Fruit fly (Drosophila melanogaster) whole organism: ENCODE results near the gene CG31886.

ENCODE experiments used
- CG8478 ChIP-seq: fragments of >200 bp; optimal IDR thresholded peaks from 2 replicates; lab custom pipeline; 2018; ENCODE audit warnings: inconsistent platforms
- Dll ChIP-seq: fragments of >200 bp; optimal IDR thresholded peaks from 2 replicates; lab custom pipeline; 2017
- EcR ChIP-seq, 2 experiments: fragments of >200 bp; optimal IDR thresholded peaks; 2 replicates each; lab custom pipeline; 2017; ENCODE audit warnings: missing biosample characterization in 2 of 2, missing genetic modification characterization in 2 of 2, missing genetic modification reagents in 2 of 2
- pan ChIP-seq: fragments of >200 bp; optimal IDR thresholded peaks from 2 replicates; lab custom pipeline; 2017
- psq ChIP-seq: fragments of >200 bp; optimal IDR thresholded peaks from 2 replicates; lab custom pipeline; 2017
- usp ChIP-seq: fragments of >200 bp; optimal IDR thresholded peaks from 2 replicates; lab custom pipeline; 2017; ENCODE audit warnings: missing biosample characterization, missing genetic modification characterization, mixed read lengths

CG31886 gene

DNA sequence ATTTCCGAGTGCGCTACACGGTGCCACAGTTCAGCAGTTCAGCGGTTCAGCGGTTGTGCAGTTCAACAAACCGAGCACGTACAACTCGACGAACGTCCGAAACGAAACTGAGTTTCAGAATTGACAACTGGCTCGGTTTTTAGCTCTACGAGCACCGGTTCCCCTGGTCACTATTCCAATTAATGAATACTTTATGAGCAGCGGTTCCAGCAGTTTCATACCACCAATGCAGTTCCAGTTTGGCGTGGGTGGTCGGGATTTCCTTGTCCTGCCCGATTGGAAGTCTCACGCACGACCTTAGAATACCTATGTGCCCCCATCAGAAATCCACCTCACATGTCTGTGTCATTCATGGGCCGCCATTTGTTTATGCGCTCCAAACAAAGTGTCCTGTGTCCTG lies 16.5 kb upstream of the CG31886 start, which contains the start of gene CG9541:
CG9541 (minus strand) TSS at position 101 of the 400 bp plus-strand sequence.
- TF ChIP-seq pan (lab: Kevin White, UChicago) = no peak
- no peak for TF ChIP-seq Dll (lab: Kevin White, UChicago)

DNA sequence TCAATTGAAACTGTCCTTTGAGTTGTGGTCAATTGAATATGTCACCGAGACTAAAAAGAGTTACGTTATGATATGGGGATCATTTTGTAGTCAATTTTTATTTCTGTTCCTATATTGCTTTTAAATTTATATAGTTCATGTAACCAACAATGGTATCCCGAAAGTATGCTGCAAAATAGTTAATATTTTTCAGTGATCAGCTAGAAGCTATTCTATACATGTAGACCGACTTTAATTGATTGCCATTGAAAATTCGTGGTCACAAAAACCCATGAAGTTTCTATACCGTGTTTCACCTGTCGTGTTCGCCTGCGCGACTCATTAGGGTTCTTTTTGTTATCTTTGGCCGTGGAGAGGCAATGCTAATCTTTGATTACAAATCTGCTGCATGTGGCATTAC lies 15.7 kb upstream of the CG31886 start:
- TF ChIP-seq EcR (GFP tag; optimal IDR thresholded peaks at IDR 0.05; lab: Kevin White, UChicago) (no peak), usp (no peak), CG8478 (lab: Kevin White, UChicago) (no peak), psq (lab: Kevin White, UChicago) (no peak), pan (lab: Kevin White, UChicago) (no peak), Dll (lab: Kevin White, UChicago) (no peak)

DNA sequence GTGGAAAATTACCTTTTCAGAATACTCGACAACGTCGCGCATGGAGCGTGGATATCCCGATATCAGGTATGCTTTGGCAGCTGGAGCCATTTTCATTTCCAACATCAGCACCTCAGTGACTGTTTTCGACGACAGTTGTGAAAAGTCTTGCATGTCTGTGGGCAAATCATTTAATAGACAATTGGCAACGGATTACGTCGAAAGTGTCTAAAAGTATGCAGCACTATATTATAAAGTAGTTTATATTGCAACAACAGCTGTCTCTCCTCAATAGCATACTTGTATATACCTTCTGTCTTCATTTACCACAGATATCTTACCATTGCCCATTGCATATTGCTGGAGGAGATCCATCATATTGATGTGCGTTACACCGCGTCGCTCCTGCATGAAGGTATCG lies 14.1 kb upstream of the CG31886 start:
- no peak for TF ChIP-seq pan (lab: Kevin White, UChicago)
- no peak for TF ChIP-seq Dll (lab: Kevin White, UChicago)
- no peak for TF ChIP-seq psq (lab: Kevin White, UChicago)
- TF ChIP-seq CG8478 (lab: Kevin White, UChicago) = no peak
- TF ChIP-seq EcR (GFP tag; optimal IDR thresholded peaks at IDR 0.05; lab: Kevin White, UChicago) = no peak
- no peak for TF ChIP-seq usp

DNA sequence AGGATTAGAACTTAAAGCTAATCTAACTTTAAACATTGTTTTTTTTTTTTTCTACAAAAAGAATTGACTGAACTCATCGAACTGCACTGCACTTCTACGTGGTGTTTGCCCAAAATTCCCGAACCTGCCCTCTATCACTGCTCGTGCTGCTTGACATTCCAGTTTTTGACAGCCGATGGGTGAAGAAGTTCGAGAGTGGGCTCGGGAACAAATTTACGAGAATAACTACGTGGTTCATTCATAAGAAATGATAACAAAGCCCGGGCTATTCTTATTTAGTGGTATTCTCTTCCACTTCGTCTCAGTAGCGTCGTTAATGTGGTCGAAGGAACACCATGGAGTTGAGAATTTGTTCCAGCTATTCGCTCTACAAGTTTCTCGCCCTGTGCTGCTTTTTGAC lies 8.4 kb upstream of the CG31886 start, which contains the start of gene CG18088:
CG18088 (plus strand) TSS at position 301 of the 400 bp plus-strand sequence.
- TF ChIP-seq EcR (GFP tag; optimal IDR thresholded peaks at IDR 0.05; lab: Kevin White, UChicago) (no peak), psq (lab: Kevin White, UChicago) (no peak), usp (no peak), Dll (lab: Kevin White, UChicago) (no peak), pan (lab: Kevin White, UChicago) (no peak), CG8478 (lab: Kevin White, UChicago) (no peak)

DNA sequence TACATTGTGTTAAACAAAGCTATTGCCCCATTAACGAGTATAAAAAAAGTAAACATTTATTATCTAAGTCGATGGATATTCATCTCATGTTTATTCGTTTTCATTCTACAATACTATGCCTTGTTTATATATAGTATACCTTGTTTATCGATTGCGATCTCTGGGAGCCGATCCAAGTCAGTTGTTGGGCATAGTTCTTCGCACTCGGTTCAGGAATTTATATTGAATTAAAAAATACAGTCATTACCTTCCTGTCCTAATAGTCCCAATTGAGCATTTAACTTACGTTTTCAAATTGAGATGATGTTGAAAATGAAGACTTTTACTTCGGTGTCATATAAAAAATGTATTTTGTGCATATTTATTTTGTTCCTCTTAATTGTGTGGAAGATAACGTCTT lies 5.8 kb upstream of the CG31886 start, which contains the start of gene CG32984:
CG32984 (plus strand) TSS at position 301 of the 400 bp plus-strand sequence.
- no peak for TF ChIP-seq psq (lab: Kevin White, UChicago)
- no peak for TF ChIP-seq Dll (lab: Kevin White, UChicago)
- no peak for TF ChIP-seq EcR (GFP tag; optimal IDR thresholded peaks at IDR 0.05; lab: Kevin White, UChicago)
- no peak for TF ChIP-seq usp
- no peak for TF ChIP-seq pan (lab: Kevin White, UChicago)
- no peak for TF ChIP-seq CG8478 (lab: Kevin White, UChicago)

DNA sequence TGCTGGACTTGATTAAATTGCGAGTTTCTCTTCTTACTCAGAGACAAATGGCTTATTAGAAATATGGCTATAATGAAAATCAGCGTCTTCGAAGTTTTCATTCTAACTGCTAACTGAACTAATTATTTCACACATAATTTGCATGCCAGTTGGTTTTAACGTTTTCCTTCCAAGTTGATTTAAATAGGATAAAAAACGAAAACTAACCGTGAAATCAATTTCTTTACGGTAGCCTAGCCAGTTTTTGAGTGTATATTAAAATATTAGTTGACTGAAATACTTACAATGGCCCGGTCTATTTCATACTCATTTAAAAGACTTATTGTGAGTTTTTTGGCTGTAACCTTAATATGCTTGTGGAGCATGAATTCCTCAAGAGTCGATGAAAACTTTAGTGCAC lies 3.4 kb upstream of the CG31886 start, which contains the start of the genes CG9525 and CG32985:
CG9525 (minus strand) TSS at position 101 of the 400 bp plus-strand sequence.
CG32985 (plus strand) TSS at position 280 of the 400 bp plus-strand sequence.
- no peak for TF ChIP-seq pan (lab: Kevin White, UChicago)
- no peak for TF ChIP-seq psq (lab: Kevin White, UChicago)

DNA sequence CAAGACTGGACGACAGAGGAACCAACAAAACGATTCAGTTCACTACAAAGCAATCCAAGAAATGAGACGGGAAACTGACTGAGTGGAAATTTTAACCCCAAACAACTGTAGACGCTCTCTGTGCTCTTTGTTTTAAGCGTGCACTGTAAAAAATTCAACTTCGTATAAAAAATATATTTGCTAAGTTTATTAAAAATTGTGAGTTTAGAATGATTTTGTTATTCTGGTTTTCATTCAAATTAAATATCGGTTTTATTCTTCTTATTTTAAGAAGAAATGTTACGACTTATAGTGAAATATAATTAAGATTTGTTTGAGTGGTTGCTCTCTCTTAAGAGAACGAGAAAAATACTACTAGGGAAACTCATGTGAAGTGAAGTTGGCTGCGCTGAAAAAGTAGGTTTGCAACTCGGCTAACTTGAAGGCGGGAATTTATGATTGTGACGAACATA lies 779 bp downstream of the CG31886 start:
- TF ChIP-seq Dll (lab: Kevin White, UChicago) (no peak), psq (lab: Kevin White, UChicago) (no peak), CG8478 (lab: Kevin White, UChicago) (no peak), usp (no peak), pan (lab: Kevin White, UChicago) (no peak), EcR (GFP tag; optimal IDR thresholded peaks at IDR 0.05; lab: Kevin White, UChicago) (no peak)

DNA sequence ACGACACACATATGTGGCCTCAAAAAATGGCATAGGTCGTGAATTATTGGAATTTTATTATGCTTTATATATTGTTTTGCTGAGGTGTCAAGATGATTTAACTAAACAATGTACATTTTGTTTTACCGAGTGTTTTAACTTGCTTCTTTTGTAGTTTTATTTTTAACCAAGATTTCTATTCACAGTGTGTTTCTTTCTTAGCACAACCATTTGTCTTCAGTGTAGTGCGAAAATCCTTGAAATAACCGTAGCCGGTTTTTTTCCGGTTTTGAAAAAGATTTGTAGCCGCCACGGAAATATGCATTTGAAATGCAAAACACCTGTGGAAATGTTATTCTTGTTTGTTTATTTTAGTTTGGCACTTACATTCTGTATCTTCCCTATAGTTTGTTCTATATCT lies 1.7 kb downstream of the CG31886 start:
- TF ChIP-seq psq (lab: Kevin White, UChicago) (no peak), usp (no peak), CG8478 (lab: Kevin White, UChicago) (no peak), EcR (GFP tag; optimal IDR thresholded peaks at IDR 0.05; lab: Kevin White, UChicago) (no peak), Dll (lab: Kevin White, UChicago) (no peak)

DNA sequence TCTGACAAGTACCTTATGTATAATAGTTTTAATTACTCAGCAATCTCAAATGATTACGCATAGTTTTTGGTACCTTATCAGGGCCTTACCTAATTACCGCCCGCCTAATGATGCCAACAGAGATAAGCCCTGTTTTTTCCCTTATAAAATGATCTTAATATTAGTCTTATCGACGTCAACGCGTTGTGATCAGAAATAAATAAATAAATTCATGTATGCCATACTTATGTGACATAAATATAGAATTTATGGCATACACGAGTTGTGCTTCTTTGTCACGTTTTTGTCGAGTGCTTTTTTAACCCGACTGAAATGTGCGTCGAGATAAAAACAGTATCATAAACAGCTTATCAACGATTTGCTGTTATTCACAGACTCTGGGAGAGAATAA lies 2.5 kb downstream of the CG31886 start:
- TF ChIP-seq pan (lab: Kevin White, UChicago) (no peak), usp (no peak), psq (lab: Kevin White, UChicago) (no peak), CG8478 (lab: Kevin White, UChicago) (no peak), EcR (GFP tag; optimal IDR thresholded peaks at IDR 0.05; lab: Kevin White, UChicago) (no peak), Dll (lab: Kevin White, UChicago) (no peak)

DNA sequence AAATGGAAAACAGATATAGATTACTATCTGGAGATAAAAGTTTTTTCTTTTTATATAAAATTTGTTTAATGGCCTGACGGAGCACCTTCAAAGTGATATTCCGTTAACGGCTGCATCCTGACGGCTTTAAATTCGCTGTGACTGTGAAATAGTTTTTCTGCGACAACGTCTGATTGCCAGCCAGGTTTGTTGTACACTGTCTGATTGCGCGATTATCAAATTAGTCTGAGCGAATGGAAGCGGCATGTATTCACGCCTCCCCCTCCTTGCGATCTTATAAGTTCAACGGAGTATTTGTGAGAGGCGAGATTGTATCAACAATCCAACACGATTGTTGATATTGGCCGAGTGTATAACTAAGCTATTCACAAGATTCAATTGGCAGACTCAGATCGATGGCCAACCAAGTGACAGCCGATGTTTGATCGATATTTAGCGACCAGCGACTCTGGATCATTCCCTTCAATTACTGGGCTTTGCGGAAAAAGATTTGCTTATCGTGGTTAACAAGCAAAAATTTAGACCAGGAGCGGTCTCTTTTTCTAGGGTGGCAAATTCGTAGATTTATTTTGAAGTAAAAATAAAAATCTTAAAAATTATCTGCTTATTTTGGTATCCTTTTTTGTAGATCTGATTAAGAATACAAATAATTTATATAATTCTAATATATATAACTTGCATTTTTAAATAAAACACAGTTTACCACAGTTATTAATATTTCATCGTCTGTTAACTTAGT lies 3.1 kb downstream of the CG31886 start:
- TF ChIP-seq psq (lab: Kevin White, UChicago) (no peak), usp (no peak), Dll (lab: Kevin White, UChicago) (no peak), CG8478 (lab: Kevin White, UChicago) (no peak), EcR (GFP tag; optimal IDR thresholded peaks at IDR 0.05; lab: Kevin White, UChicago) (no peak), pan (lab: Kevin White, UChicago) (no peak)

DNA sequence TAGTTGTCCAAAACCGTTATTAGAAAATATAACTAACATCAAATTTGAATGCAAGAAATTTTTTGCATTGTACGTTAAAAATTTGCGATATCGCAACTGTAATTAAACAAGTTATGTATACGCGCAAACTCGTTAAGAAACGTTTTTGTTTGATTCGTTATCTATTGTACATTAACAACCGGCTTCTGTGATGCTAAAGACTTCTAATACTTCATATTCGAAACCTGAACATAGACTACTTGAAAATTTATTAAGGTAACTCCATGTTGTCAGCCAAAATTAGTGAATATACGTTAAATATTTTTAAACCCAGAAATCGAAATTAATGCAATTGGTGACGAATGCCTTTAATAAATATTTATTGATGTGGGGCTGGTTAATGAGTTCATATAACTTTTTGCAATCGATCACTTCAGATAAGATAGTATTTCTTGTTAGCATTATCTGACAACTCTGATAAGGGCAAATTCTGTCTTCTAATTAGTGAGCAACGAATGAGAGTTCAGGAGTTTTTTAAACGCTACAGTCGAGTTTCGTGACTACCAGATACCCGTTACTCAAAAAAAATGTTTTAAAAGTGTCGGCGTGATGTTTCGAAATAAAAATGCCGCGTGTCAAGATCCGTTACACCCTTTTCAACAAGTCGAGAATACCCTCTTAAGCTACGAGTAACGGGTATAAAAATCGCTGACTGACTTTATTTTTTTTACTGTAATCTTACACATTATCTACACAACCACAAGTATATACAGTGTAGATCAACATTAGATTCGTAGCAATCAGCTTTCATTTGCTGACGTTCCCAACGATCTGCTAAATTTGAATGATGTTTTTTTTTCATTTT lies 6.4 kb downstream of the CG31886 start:
- peak; percentile 71 for TF ChIP-seq pan (lab: Kevin White, UChicago)
- no peak for TF ChIP-seq Dll (lab: Kevin White, UChicago)
